Fruit fly (Drosophila melanogaster) whole organism, pupa: ENCODE data around the gene fd96Cb.
A peak's percentile ranks its signal among the peaks of the same experiment; 100 is the strongest.
"Not testable (repeated sequence)": the region's sequence is repeated elsewhere in the genome, so short reads cannot be mapped to it uniquely, and the experiment has no call there.

ENCODE experiments used
- CG10348 ChIP-seq: fragments of 200-800 bp; sonication (Bioruptor generic); IDR thresholded peaks from 2 replicates; pipeline ENCODE4 v1.3.6; 2022; ENCODE audit warnings: missing biosample characterization, missing genetic modification characterization
- CG13204 ChIP-seq: fragments of 200-800 bp; sonication (Bioruptor generic); optimal IDR thresholded peaks from 2 replicates; lab custom pipeline; 2018; ENCODE audit warnings: missing biosample characterization, mild to moderate bottlenecking, missing genetic modification characterization, moderate library complexity
- CG14655 ChIP-seq: fragments of 200-800 bp; sonication (Bioruptor generic); optimal IDR thresholded peaks from 3 replicates; lab custom pipeline; 2017; ENCODE audit warnings: mild to moderate bottlenecking, missing biosample characterization, missing genetic modification reagents, missing genetic modification characterization
- CG15710 ChIP-seq: fragments of 200-800 bp; sonication (Bioruptor generic); optimal IDR thresholded peaks from 2 replicates; lab custom pipeline; 2018; ENCODE audit warnings: missing biosample characterization, mild to moderate bottlenecking, missing genetic modification characterization, moderate library complexity
- CG17806 ChIP-seq: fragments of 200-800 bp; sonication (Bioruptor generic); optimal IDR thresholded peaks from 2 replicates; lab custom pipeline; 2018; ENCODE audit warnings: missing biosample characterization, mild to moderate bottlenecking, missing genetic modification characterization, moderate library complexity
- CG34367 ChIP-seq: fragments of 200-800 bp; sonication (Bioruptor generic); optimal IDR thresholded peaks from 2 replicates; lab custom pipeline; 2018; ENCODE audit warnings: missing biosample characterization, mild to moderate bottlenecking, missing genetic modification characterization
- CG4496 ChIP-seq: fragments of 200-800 bp; sonication (Bioruptor generic); IDR thresholded peaks from 3 replicates; pipeline ENCODE4 v1.3.6; 2022; ENCODE audit warnings: missing biosample characterization, missing genetic modification characterization
- CG8159 ChIP-seq: fragments of 200-800 bp; sonication (Bioruptor generic); optimal IDR thresholded peaks from 3 replicates; lab custom pipeline; 2018; ENCODE audit warnings: missing biosample characterization, mild to moderate bottlenecking, missing genetic modification characterization, moderate library complexity
- CG8301 ChIP-seq: fragments of 200-800 bp; sonication (Bioruptor generic); optimal IDR thresholded peaks from 2 replicates; lab custom pipeline; 2018; ENCODE audit warnings: missing biosample characterization, mild to moderate bottlenecking, missing genetic modification characterization
- CG9948 ChIP-seq: fragments of 200-800 bp; sonication (Bioruptor generic); optimal IDR thresholded peaks from 2 replicates; lab custom pipeline; 2018; ENCODE audit warnings: missing biosample characterization, mild to moderate bottlenecking, missing genetic modification characterization, moderate library complexity
- D1 ChIP-seq: fragments of 200-800 bp; sonication (Bioruptor generic); optimal IDR thresholded peaks from 2 replicates; lab custom pipeline; 2018; ENCODE audit warnings: missing biosample characterization, mild to moderate bottlenecking, missing genetic modification characterization, moderate library complexity
- EcR ChIP-seq: fragments of 200-800 bp; sonication (Bioruptor generic); optimal IDR thresholded peaks from 3 replicates; lab custom pipeline; 2019; ENCODE audit warnings: missing biosample characterization, missing genetic modification characterization, mild to moderate bottlenecking, moderate library complexity, missing genetic modification reagents
- Ets98B ChIP-seq: fragments of 200-800 bp; sonication (Bioruptor generic); IDR thresholded peaks from 2 replicates; pipeline ENCODE4 v1.3.6; 2022; ENCODE audit warnings: missing biosample characterization, missing genetic modification characterization
- Pif1A ChIP-seq: fragments of 200-800 bp; sonication (Bioruptor generic); optimal IDR thresholded peaks from 3 replicates; lab custom pipeline; 2016; ENCODE audit warnings: missing biosample characterization, missing genetic modification characterization
- Pif1B ChIP-seq: fragments of 200-800 bp; sonication (Bioruptor generic); optimal IDR thresholded peaks from 3 replicates; lab custom pipeline; 2016; ENCODE audit warnings: missing biosample characterization, missing genetic modification characterization
- Snoo ChIP-seq: fragments of 200-800 bp; sonication (Bioruptor generic); optimal IDR thresholded peaks from 3 replicates; lab custom pipeline; 2017; ENCODE audit warnings: missing biosample characterization, mild to moderate bottlenecking, missing genetic modification characterization, inconsistent platforms
- fd96Ca ChIP-seq: fragments of 200-800 bp; sonication (Bioruptor generic); IDR thresholded peaks from 3 replicates; pipeline ENCODE4 v1.3.6; 2022; ENCODE audit warnings: missing biosample characterization, missing genetic modification characterization
- gl ChIP-seq: fragments of 200-800 bp; sonication (Bioruptor generic); optimal IDR thresholded peaks from 2 replicates; lab custom pipeline; 2018; ENCODE audit warnings: missing biosample characterization, mild to moderate bottlenecking, missing genetic modification characterization
- rn ChIP-seq: fragments of 200-800 bp; sonication (Bioruptor generic); IDR thresholded peaks from 2 replicates; pipeline ENCODE4 v1.3.6; 2022; ENCODE audit warnings: missing biosample characterization, missing genetic modification characterization

Gene fd96Cb

dm6 chr3R:25108932-25109331 is 14.1 kb downstream of the fd96Cb start, which contains the start of gene CG34027:
Gene CG34027, minus strand, starts transcription at chr3R:25109032.
- TF ChIP-seq CG8159 (tag; lab: Kevin White, UChicago) (no peak), fd96Ca (GFP tag; lab: Robert Waterston, UW) (no peak), CG14655 (no peak), CG17806 (no peak), gl (tag; lab: Kevin White, UChicago) (no peak), D1 (tag; lab: Kevin White, UChicago) (no peak), Ets98B (GFP tag; lab: Robert Waterston, UW) (no peak), CG8301 (tag; lab: Kevin White, UChicago) (no peak)
- TF ChIP-seq, all 21 proteins: peak for 0

dm6 chr3R:25112466-25112939 is 17.7 kb downstream of the fd96Cb start, which contains the start of gene Nepl16:
Gene Nepl16, minus strand, starts transcription at chr3R:25112516.
- TF ChIP-seq Pif1A (GFP tag; lab: Kevin White, UChicago) (no peak), Snoo (tag; lab: Kevin White, UChicago) (no peak), CG10348 (GFP tag; lab: Robert Waterston, UW) (no peak), D1 (tag; lab: Kevin White, UChicago) (no peak), rn (no peak), CG4496 (GFP tag; lab: Robert Waterston, UW) (no peak), CG13204 (GFP tag; lab: Kevin White, UChicago) (no peak), EcR (no peak)

dm6 chr3R:25122736-25123211 is 28.0 kb downstream of the fd96Cb start, which contains the start of the genes CG31510 and TTLL5:
Gene CG31510, minus strand, starts transcription at chr3R:25122920.
Gene TTLL5, minus strand, starts transcription at chr3R:25122920.
- TF ChIP-seq EcR (no peak), CG17806 (no peak), CG4496 (GFP tag; lab: Robert Waterston, UW) (no peak), CG34367 (tag; lab: Kevin White, UChicago) (no peak), rn (no peak), D1 (tag; lab: Kevin White, UChicago) (no peak), Snoo (tag; lab: Kevin White, UChicago) (no peak), CG13204 (GFP tag; lab: Kevin White, UChicago) (no peak), gl (tag; lab: Kevin White, UChicago) (no peak), Pif1A (GFP tag; lab: Kevin White, UChicago) (no peak), CG8301 (tag; lab: Kevin White, UChicago) (no peak), fd96Ca (GFP tag; lab: Robert Waterston, UW) (no peak), Ets98B (GFP tag; lab: Robert Waterston, UW) (no peak), CG8159 (tag; lab: Kevin White, UChicago) (no peak), CG14655 (no peak), CG10348 (GFP tag; lab: Robert Waterston, UW) (no peak), CG15710 (no peak)

dm6 chr3R:25123262-25123661 is 28.4 kb downstream of the fd96Cb start, which contains the start of gene vig2:
Gene vig2, plus strand, starts transcription at chr3R:25123373.
- TF ChIP-seq Snoo (tag; lab: Kevin White, UChicago): peak; percentile 52
- TF ChIP-seq CG34367 (tag; lab: Kevin White, UChicago): peak; percentile 14
- TF ChIP-seq CG15710: peak; percentile 15
- peak; percentile 82; the same call in 2 of the 3 replicates for TF ChIP-seq CG4496 (GFP tag; lab: Robert Waterston, UW)

dm6 chr3R:25126823-25127222 is 32.0 kb downstream of the fd96Cb start:
- TF ChIP-seq CG14655: no peak
- TF ChIP-seq Ets98B (GFP tag; lab: Robert Waterston, UW): no peak
- no peak for TF ChIP-seq CG4496 (GFP tag; lab: Robert Waterston, UW)
- no peak for TF ChIP-seq Snoo (tag; lab: Kevin White, UChicago)
- no peak for TF ChIP-seq D1 (tag; lab: Kevin White, UChicago)
- no peak for TF ChIP-seq CG8159 (tag; lab: Kevin White, UChicago)
- no peak for TF ChIP-seq CG10348 (GFP tag; lab: Robert Waterston, UW)
- TF ChIP-seq rn: no peak
- TF ChIP-seq CG13204 (GFP tag; lab: Kevin White, UChicago): no peak
- TF ChIP-seq fd96Ca (GFP tag; lab: Robert Waterston, UW): no peak
- TF ChIP-seq gl (tag; lab: Kevin White, UChicago): no peak
- TF ChIP-seq CG34367 (tag; lab: Kevin White, UChicago): no peak

dm6 chr3R:25127231-25127689 is 32.4 kb downstream of the fd96Cb start, which contains the start of the genes Mocs2A, Mocs2B and Clbn:
Gene Mocs2A, minus strand, starts transcription at chr3R:25127359.
Gene Mocs2B, minus strand, starts transcription at chr3R:25127359.
Gene Clbn, plus strand, starts transcription at chr3R:25127502.
- no peak for TF ChIP-seq Pif1A (GFP tag; lab: Kevin White, UChicago)
- TF ChIP-seq CG10348 (GFP tag; lab: Robert Waterston, UW): no peak
- no peak for TF ChIP-seq CG15710
- no peak for TF ChIP-seq Pif1B
- TF ChIP-seq EcR: no peak
- no peak for TF ChIP-seq CG9948 (tag; lab: Kevin White, UChicago)
- TF ChIP-seq CG34367 (tag; lab: Kevin White, UChicago): no peak

- not testable (repeated sequence) for TF ChIP-seq rn; CG4496 (GFP tag; lab: Robert Waterston, UW); CG13204 (GFP tag; lab: Kevin White, UChicago)
Measured at dm6 chr3R:25131042-25131441, 36.2 kb downstream of the fd96Cb start, which contains the start of gene Bili. Gene Bili, plus strand, starts transcription at chr3R:25131306.
